Worm (Caenorhabditis elegans) whole organism, late embryonic: ENCODE measurements around the gene che-2.

ENCODE experiments used
- K02D7.2 ChIP-seq: sonication (generic microtip); optimal IDR thresholded peaks from 2 replicates; lab custom pipeline; 2017; ENCODE audit warnings: mild to moderate bottlenecking, missing genetic modification characterization, missing compliant biosample characterization
- K09A11.1 ChIP-seq: sonication (generic microtip); optimal IDR thresholded peaks from 2 replicates; lab custom pipeline; 2017; ENCODE audit warnings: antibody characterized with exemption, mild to moderate bottlenecking, missing genetic modification characterization, missing compliant biosample characterization; ENCODE audit not compliant: insufficient read depth
- lin-11 ChIP-seq: fragments of 200-800 bp; sonication (Bioruptor generic); optimal IDR thresholded peaks from 2 replicates; lab custom pipeline; 2018; ENCODE audit warnings: mild to moderate bottlenecking, missing genetic modification characterization, missing compliant biosample characterization
- ttx-3 ChIP-seq: sonication (generic microtip); optimal IDR thresholded peaks from 2 replicates; lab custom pipeline; 2016; ENCODE audit warnings: missing genetic modification reagents, missing genetic modification characterization, missing compliant biosample characterization

ce11 chrX:505014-505413 lies 23.8 kb downstream of the che-2 start:
- TF ChIP-seq lin-11 (tag; lab: Kevin White, UChicago): no peak
- TF ChIP-seq K09A11.1 (tag; lab: Kevin White, UChicago): no peak
- TF ChIP-seq K02D7.2 (tag; lab: Kevin White, UChicago): no peak
- TF ChIP-seq ttx-3: no peak
